Fruit fly (Drosophila melanogaster): ENCODE data around the gene PGRP-LC.
A peak's percentile ranks its signal among the peaks of the same experiment; 100 is the strongest.

PGRP-LC gene

dm6 chr3L:9357830-9358712, 19.5 kb downstream of the PGRP-LC start (continued):
- TF ChIP-seq psq (GFP tag; optimal IDR thresholded peaks at IDR 0.05) (peak; percentile 13), kni (GFP tag; optimal IDR thresholded peaks at IDR 0.05) (no peak), hbn (GFP tag; IDR thresholded peaks at IDR 0.05; ENCODE audit: partially characterized antibody) (no peak), btn (GFP tag; optimal IDR thresholded peaks at IDR 0.05) (no peak), eyg (GFP tag; optimal IDR thresholded peaks at IDR 0.05) (no peak), toy (GFP tag; IDR thresholded peaks at IDR 0.05) (no peak), CG11560 (tag; IDR thresholded peaks at IDR 0.05) (no peak), lov (optimal IDR thresholded peaks at IDR 0.05) (no peak), lov (GFP tag; IDR thresholded peaks at IDR 0.05) (no peak), CG4424 (GFP tag; optimal IDR thresholded peaks at IDR 0.05) (no peak), ranshi (GFP tag; IDR thresholded peaks at IDR 0.05) (no peak), mirr (GFP tag; optimal IDR thresholded peaks at IDR 0.05) (peak; percentile 26), TFAM (GFP tag; optimal IDR thresholded peaks at IDR 0.05) (no peak), CG11695 (GFP tag; IDR thresholded peaks at IDR 0.05) (no peak), CG11456 (GFP tag; IDR thresholded peaks at IDR 0.05) (no peak), CG17359 (tag; optimal IDR thresholded peaks at IDR 0.05) (no peak), danr (GFP tag; IDR thresholded peaks at IDR 0.05) (no peak), Dll (GFP tag; IDR thresholded peaks at IDR 0.05; ENCODE audit: partially characterized antibody) (0 out of 4 replicates have a peak, but pooled peaks have one; percentile 23), emc (GFP tag; optimal IDR thresholded peaks at IDR 0.05) (no peak), CrebB (tag; optimal IDR thresholded peaks at IDR 0.05) (no peak), Med (GFP tag) (no peak), crc (GFP tag; optimal IDR thresholded peaks at IDR 0.05) (no peak), CG6272 (GFP tag; IDR thresholded peaks at IDR 0.05) (no peak), Poxn (GFP tag; IDR thresholded peaks at IDR 0.05) (no peak), CG6175 (GFP tag; IDR thresholded peaks at IDR 0.05) (no peak), CG13624 (GFP tag; optimal IDR thresholded peaks at IDR 0.05) (no peak), Opbp (GFP tag; IDR thresholded peaks at IDR 0.05; ENCODE audit: partially characterized antibody) (no peak), Drgx (GFP tag; IDR thresholded peaks at IDR 0.05) (peak; percentile 44; the same call in 1 of the 2 replicates), CG5180 (GFP tag; optimal IDR thresholded peaks at IDR 0.05) (no peak), Blimp-1 (GFP tag; optimal IDR thresholded peaks at IDR 0.05) (no peak), CG3065 (GFP tag; optimal IDR thresholded peaks at IDR 0.05) (no peak), CG13296 (GFP tag; optimal IDR thresholded peaks at IDR 0.05) (no peak), Jarid2 (GFP tag; optimal IDR thresholded peaks at IDR 0.05) (no peak), CG3838 (GFP tag; optimal IDR thresholded peaks at IDR 0.05) (no peak), NK7.1 (GFP tag; optimal IDR thresholded peaks at IDR 0.05) (no peak), Nf-YA (GFP tag; IDR thresholded peaks at IDR 0.05) (no peak), br (optimal IDR thresholded peaks at IDR 0.05) (no peak), Fer2 (tag; optimal IDR thresholded peaks at IDR 0.05) (no peak), amos (GFP tag; IDR thresholded peaks at IDR 0.05; ENCODE audit: partially characterized antibody) (peak; percentile 16; the same call in 1 of the 2 replicates), grn (GFP tag; optimal IDR thresholded peaks at IDR 0.05) (peak; percentile 33), hb (GFP tag; IDR thresholded peaks at IDR 0.05; ENCODE audit: partially characterized antibody) (no peak), jing (GFP tag; optimal IDR thresholded peaks at IDR 0.05) (no peak), Dip3 (GFP tag; optimal IDR thresholded peaks at IDR 0.05) (no peak), crp (GFP tag; optimal IDR thresholded peaks at IDR 0.05) (no peak), dmrt99B (tag; optimal IDR thresholded peaks at IDR 0.05) (no peak), C15 (GFP tag; IDR thresholded peaks at IDR 0.05) (no peak), NFAT (GFP tag; IDR thresholded peaks at IDR 0.05) (no peak), seq (GFP tag; IDR thresholded peaks at IDR 0.05) (no peak), Atf3 (GFP tag; optimal IDR thresholded peaks at IDR 0.05) (no peak), Abd-B (GFP tag; optimal IDR thresholded peaks at IDR 0.05) (no peak)
